Worm (Caenorhabditis elegans): ENCODE measurements around the gene F19G12.8.
A peak's percentile ranks its signal among the peaks of the same experiment; 100 is the strongest.

F19G12.8 gene

DNA sequence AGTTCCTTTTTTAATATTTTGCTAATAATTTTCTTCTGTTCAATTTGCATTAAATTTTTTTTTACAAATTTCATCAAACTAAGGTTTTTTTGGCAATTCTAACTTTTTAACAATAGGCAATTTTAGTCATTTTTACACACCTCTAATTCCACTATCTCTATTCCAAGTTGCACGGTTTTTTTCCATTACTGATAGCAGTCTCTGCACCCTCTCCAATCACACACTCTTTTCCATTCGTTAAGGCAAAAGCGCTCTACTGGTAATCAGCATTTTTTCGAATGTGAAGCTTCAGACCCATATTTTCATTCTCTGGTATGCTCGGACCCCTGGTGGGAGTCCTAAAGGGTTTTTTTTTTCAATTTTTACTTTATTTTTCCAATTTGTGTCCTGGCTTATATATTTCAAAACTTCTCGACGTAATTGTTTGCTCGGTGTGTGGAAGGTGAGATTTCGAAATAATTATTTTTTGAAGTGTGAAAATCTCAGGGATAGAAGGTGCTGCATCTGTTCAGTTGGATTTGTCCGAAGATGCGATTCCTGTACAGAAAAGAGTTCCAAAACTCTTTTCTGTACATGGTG lies at the start of gene F19G12.8, which contains the start of gene F19G12.4:
Gene F19G12.8, plus strand, starts transcription at position 545 of the 579 bp plus-strand sequence.
Gene F19G12.4, plus strand, starts transcription at position 529 of the 579 bp plus-strand sequence.
- TF ChIP-seq mdl-1 (tag; optimal IDR thresholded peaks at IDR 0.05) (no peak), ZK546.5 (tag; optimal IDR thresholded peaks at IDR 0.05) (no peak), sea-2 (GFP tag; optimal IDR thresholded peaks at IDR 0.05) (no peak), ceh-28 (tag; optimal IDR thresholded peaks at IDR 0.05) (no peak), pqm-1 (tag; optimal IDR thresholded peaks at IDR 0.05) (peak; percentile 38), nfya-1 (tag; optimal IDR thresholded peaks at IDR 0.05; ENCODE audit: insufficient read depth) (no peak), R02D3.7 (tag; optimal IDR thresholded peaks at IDR 0.05) (no peak), mml-1 (tag; optimal IDR thresholded peaks at IDR 0.05) (no peak), lsy-12 (tag; optimal IDR thresholded peaks at IDR 0.05) (no peak), nhr-25 (tag; optimal IDR thresholded peaks at IDR 0.05) (no peak), ceh-16 (tag; optimal IDR thresholded peaks at IDR 0.05) (no peak), skn-1 (tag; optimal IDR thresholded peaks at IDR 0.05) (peak; percentile 54), eor-1 (tag; optimal IDR thresholded peaks at IDR 0.05) (no peak), elt-2 (tag; optimal IDR thresholded peaks at IDR 0.05) (peak; percentile 62)

DNA sequence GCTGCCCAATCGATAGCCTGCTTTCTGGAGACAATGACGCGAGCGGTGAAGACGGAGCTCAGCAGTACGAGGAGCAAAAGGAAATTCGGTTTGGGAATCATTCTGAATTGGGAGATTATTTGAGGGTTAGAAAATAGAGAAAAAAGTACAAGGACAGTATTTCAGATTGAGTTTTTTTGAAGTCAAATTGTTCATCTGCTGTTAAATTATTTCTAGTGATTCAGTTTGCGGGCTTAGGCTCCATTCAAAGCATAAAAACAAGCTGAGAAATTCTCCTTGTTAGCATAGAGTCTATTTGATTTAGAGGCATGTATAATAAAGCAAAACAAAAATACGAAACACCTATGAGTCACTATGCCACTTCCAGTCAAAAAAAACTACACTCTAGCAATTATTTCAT lies 49.7 kb upstream of the F19G12.8 start, which contains the start of gene dgn-2:
Gene dgn-2, minus strand, starts transcription at position 101 of the 400 bp plus-strand sequence.
- no peak for TF ChIP-seq lin-15B (tag; optimal IDR thresholded peaks at IDR 0.05)

DNA sequence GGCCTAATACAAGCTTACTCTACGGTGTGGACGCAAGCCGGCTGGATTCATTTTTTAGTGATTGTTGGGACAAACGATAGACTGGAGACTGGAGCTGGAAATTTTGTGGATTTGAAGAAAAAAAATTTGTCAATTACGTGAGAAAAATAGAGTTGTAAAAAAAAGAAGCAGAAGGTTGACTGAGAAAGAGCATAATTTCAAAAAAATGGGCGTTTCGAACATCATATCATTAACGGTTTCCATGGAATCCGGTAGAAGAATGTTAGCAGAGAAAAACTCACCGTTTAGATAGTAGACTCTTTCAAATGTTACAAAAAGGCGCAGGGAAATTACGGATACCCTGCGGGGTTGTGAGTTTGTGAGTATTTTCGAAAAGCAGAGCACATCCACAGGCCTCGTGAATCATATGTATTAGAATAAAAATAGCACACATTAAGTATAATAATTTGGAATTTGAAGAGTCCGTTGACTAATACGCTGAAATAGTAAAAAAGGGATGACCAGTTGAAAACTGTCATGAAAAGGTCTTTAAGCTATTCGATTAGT lies 46.3 kb upstream of the F19G12.8 start, which contains the start of gene F56C3.7:
Gene F56C3.7, minus strand, starts transcription at position 51 of the 546 bp plus-strand sequence.
- no peak for TF ChIP-seq nhr-23 (tag; optimal IDR thresholded peaks at IDR 0.05)
- peak; percentile 10 for TF ChIP-seq ceh-28 (tag; optimal IDR thresholded peaks at IDR 0.05)
- TF ChIP-seq tbx-2 (tag; optimal IDR thresholded peaks at IDR 0.05) = peak; percentile 2
- peak; percentile 9 for TF ChIP-seq elt-2 (tag; optimal IDR thresholded peaks at IDR 0.05)
- TF ChIP-seq nhr-11 (tag; optimal IDR thresholded peaks at IDR 0.05) = no peak

DNA sequence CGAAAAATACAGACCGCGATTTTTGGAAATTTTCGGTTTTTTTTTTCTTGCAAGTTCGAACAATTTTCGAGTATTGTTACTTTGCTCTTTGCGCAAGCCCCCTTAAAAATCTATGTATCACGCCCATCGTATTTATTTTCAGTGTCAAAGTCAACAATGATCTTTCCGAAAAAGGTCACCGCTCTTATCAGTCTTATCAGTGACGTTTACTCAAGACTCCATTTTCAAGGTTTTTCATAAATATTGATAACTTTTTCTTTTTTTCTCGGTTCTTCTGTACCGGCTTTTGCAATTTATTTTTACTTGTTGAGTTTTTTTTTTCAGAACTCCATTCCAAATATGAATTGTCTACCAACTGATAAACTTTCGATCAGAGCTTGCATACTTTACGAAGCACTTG lies 45.4 kb upstream of the F19G12.8 start, which contains the start of gene fbxa-190:
Gene fbxa-190, plus strand, starts transcription at position 325 of the 400 bp plus-strand sequence.
- TF ChIP-seq pqm-1 (tag; optimal IDR thresholded peaks at IDR 0.05) = peak; percentile 77
- TF ChIP-seq pha-4 (tag; optimal IDR thresholded peaks at IDR 0.05) = peak; percentile 41
- peak; percentile 67 for TF ChIP-seq elt-2 (tag; optimal IDR thresholded peaks at IDR 0.05)
- no peak for TF ChIP-seq nfya-1 (tag; optimal IDR thresholded peaks at IDR 0.05; ENCODE audit: insufficient read depth)

DNA sequence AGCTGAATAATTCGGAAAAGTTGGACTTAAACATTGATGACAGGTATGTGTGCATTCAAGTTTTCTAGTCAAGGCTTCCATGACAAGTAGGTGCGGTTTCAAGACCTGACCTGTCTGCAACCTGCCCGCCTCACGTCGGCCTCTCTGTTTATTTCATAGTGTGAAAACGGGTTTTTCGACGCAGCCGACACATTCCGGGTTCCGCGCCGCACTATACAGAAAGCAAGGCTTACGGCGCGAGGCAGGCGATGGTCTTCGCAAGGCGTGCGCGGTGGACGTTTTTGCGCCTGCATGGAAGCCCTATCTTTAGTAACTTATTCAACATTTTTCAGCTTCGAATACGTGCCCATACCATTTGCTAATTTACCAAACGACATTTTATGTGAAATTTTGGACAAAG lies 44.7 kb upstream of the F19G12.8 start:
- TF ChIP-seq nhr-77 (tag; optimal IDR thresholded peaks at IDR 0.05) (no peak), hmg-11 (tag; optimal IDR thresholded peaks at IDR 0.05) (no peak), pha-4 (tag; optimal IDR thresholded peaks at IDR 0.05) (no peak), lin-15B (tag; optimal IDR thresholded peaks at IDR 0.05) (no peak), egl-5 (tag; optimal IDR thresholded peaks at IDR 0.05) (no peak), skn-1 (tag; optimal IDR thresholded peaks at IDR 0.05) (no peak), daf-12 (tag; optimal IDR thresholded peaks at IDR 0.05) (no peak), nhr-67 (tag; optimal IDR thresholded peaks at IDR 0.05) (no peak), jun-1 (tag; optimal IDR thresholded peaks at IDR 0.05) (no peak), snpc-4 (tag; optimal IDR thresholded peaks at IDR 0.05) (no peak), nhr-23 (tag; optimal IDR thresholded peaks at IDR 0.05) (no peak)

DNA sequence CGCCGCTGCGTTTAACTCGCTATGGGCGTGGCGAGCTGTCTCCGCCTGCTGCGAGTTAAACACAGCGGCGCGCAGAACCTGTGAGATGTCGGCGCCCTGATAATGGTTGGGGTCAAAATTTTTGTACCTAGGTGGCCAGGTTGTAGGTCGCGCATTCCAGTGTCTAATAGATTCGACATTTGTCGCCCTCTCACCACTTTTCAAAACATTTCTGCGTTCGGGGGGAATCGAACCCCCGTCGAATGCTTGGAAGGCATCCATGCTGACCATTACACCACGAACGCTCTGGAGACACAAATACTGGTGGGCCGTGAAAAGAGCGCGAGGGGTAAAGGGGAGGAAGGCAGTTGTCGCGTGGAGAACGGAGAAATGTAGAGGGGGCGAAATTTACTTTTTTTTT lies 37.7 kb upstream of the F19G12.8 start:
- TF ChIP-seq eor-1 (tag; optimal IDR thresholded peaks at IDR 0.05) (no peak), hmg-11 (tag; optimal IDR thresholded peaks at IDR 0.05) (peak; percentile 90), nhr-25 (tag; optimal IDR thresholded peaks at IDR 0.05) (peak; percentile 53), nfya-1 (tag; optimal IDR thresholded peaks at IDR 0.05; ENCODE audit: insufficient read depth) (peak; percentile 34), tbx-2 (tag; optimal IDR thresholded peaks at IDR 0.05) (peak; percentile 81), ceh-9 (tag; optimal IDR thresholded peaks at IDR 0.05) (no peak), R02D3.7 (tag; optimal IDR thresholded peaks at IDR 0.05) (no peak), nhr-12 (tag; optimal IDR thresholded peaks at IDR 0.05) (no peak), ztf-4 (tag; optimal IDR thresholded peaks at IDR 0.05) (no peak), sea-2 (GFP tag; optimal IDR thresholded peaks at IDR 0.05) (no peak), nhr-237 (tag; optimal IDR thresholded peaks at IDR 0.05) (no peak), nhr-43 (tag; optimal IDR thresholded peaks at IDR 0.05; ENCODE audit: poor library complexity, severe bottlenecking) (peak; percentile 76), unc-39 (tag; optimal IDR thresholded peaks at IDR 0.05) (no peak), mdl-1 (tag; optimal IDR thresholded peaks at IDR 0.05) (no peak), snpc-4 (tag; optimal IDR thresholded peaks at IDR 0.05) (no peak), unc-62 (GFP tag; optimal IDR thresholded peaks at IDR 0.05) (no peak), zag-1 (tag; optimal IDR thresholded peaks at IDR 0.05) (no peak), mml-1 (tag; optimal IDR thresholded peaks at IDR 0.05) (no peak), elt-2 (tag; optimal IDR thresholded peaks at IDR 0.05) (peak; percentile 32), pqm-1 (tag; optimal IDR thresholded peaks at IDR 0.05) (no peak), nhr-23 (tag; optimal IDR thresholded peaks at IDR 0.05) (peak; percentile 47), jun-1 (tag; optimal IDR thresholded peaks at IDR 0.05) (peak; percentile 44), nhr-76 (tag; optimal IDR thresholded peaks at IDR 0.05) (no peak), lsy-12 (tag; optimal IDR thresholded peaks at IDR 0.05) (peak; percentile 2), pha-4 (tag; optimal IDR thresholded peaks at IDR 0.05) (peak; percentile 53), elt-3 (tag; optimal IDR thresholded peaks at IDR 0.05) (no peak), nhr-77 (tag; optimal IDR thresholded peaks at IDR 0.05) (peak; percentile 16), egl-5 (tag; optimal IDR thresholded peaks at IDR 0.05) (peak; percentile 48), lin-39 (tag; optimal IDR thresholded peaks at IDR 0.05) (no peak)
